Worm (Caenorhabditis elegans) whole organism, young adult: ENCODE data around the gene lias-1.

Experiments used
- F10E7.11 ChIP-seq: sonication (generic microtip); optimal IDR thresholded peaks from 2 replicates; lab custom pipeline; 2017; ENCODE audit warnings: mild to moderate bottlenecking, missing genetic modification characterization, moderate library complexity, missing compliant biosample characterization
- F37B4.10 ChIP-seq: fragments of 200-800 bp; sonication (Bioruptor generic); IDR thresholded peaks from 2 replicates; pipeline ENCODE4 v1.3.6; 2022; ENCODE audit warnings: missing genetic modification characterization, missing compliant biosample characterization
- F49E8.2 ChIP-seq: sonication (generic microtip); optimal IDR thresholded peaks from 3 replicates; lab custom pipeline; 2017; ENCODE audit warnings: missing genetic modification characterization, mild to moderate bottlenecking, missing compliant biosample characterization, antibody characterized with exemption, moderate library complexity; ENCODE audit not compliant: insufficient read depth
- F52B5.7 ChIP-seq: sonication (generic microtip); optimal IDR thresholded peaks from 2 replicates; lab custom pipeline; 2016; ENCODE audit warnings: mild to moderate bottlenecking, missing genetic modification characterization, missing compliant biosample characterization
- F57A8.1 ChIP-seq: fragments of 200-800 bp; sonication (Bioruptor generic); optimal IDR thresholded peaks from 2 replicates; lab custom pipeline; 2018; ENCODE audit warnings: mild to moderate bottlenecking, missing genetic modification characterization, moderate library complexity, missing compliant biosample characterization
- K12H6.12 ChIP-seq: fragments of 200-800 bp; sonication (Bioruptor generic); optimal IDR thresholded peaks from 2 replicates; lab custom pipeline; 2018; ENCODE audit warnings: mild to moderate bottlenecking, missing genetic modification characterization, missing compliant biosample characterization
- Y56A3A.18 ChIP-seq: fragments of 200-800 bp; sonication (Bioruptor generic); IDR thresholded peaks from 2 replicates; pipeline ENCODE4 v1.3.6; 2022; ENCODE audit warnings: missing genetic modification reagents, missing genetic modification characterization, missing compliant biosample characterization
- ZK185.1 ChIP-seq: sonication (generic microtip); optimal IDR thresholded peaks from 2 replicates; lab custom pipeline; 2016; ENCODE audit warnings: mild to moderate bottlenecking, missing genetic modification characterization, missing compliant biosample characterization; ENCODE audit not compliant: poor library complexity, severe bottlenecking
- aptf-3 ChIP-seq: fragments of 200-800 bp; sonication (Bioruptor generic); IDR thresholded peaks from 2 replicates; pipeline ENCODE4 v1.3.6; 2022; ENCODE audit warnings: missing genetic modification characterization, missing compliant biosample characterization
- attf-3 ChIP-seq: fragments of 200-800 bp; sonication (Bioruptor generic); conservative IDR thresholded peaks from 2 replicates; pipeline ENCODE4 v1.3.6; 2022; ENCODE audit warnings: missing genetic modification reagents, missing genetic modification characterization, missing compliant biosample characterization
- ceh-100 ChIP-seq: fragments of 200-800 bp; sonication (Bioruptor generic); IDR thresholded peaks from 2 replicates; pipeline ENCODE4 v1.3.6; 2022; ENCODE audit warnings: missing genetic modification reagents, missing genetic modification characterization, missing compliant biosample characterization
- ceh-40 ChIP-seq: fragments of 200-800 bp; sonication (Bioruptor generic); IDR thresholded peaks from 2 replicates; pipeline ENCODE4 v1.3.6; 2022; ENCODE audit warnings: missing genetic modification characterization, missing compliant biosample characterization
- ceh-58 ChIP-seq: fragments of 200-800 bp; sonication (Bioruptor generic); IDR thresholded peaks from 2 replicates; pipeline ENCODE4 v1.3.6; 2022; ENCODE audit warnings: missing genetic modification characterization, missing compliant biosample characterization
- ceh-79 ChIP-seq: sonication (generic microtip); optimal IDR thresholded peaks from 2 replicates; lab custom pipeline; 2017; ENCODE audit warnings: mild to moderate bottlenecking, missing genetic modification characterization, missing compliant biosample characterization
- ceh-91 ChIP-seq: fragments of 200-800 bp; sonication (Bioruptor generic); IDR thresholded peaks from 2 replicates; pipeline ENCODE4 v1.3.6; 2022; ENCODE audit warnings: missing genetic modification reagents, missing genetic modification characterization, missing compliant biosample characterization
- chd-7 ChIP-seq: sonication (generic microtip); optimal IDR thresholded peaks from 2 replicates; lab custom pipeline; 2016; ENCODE audit warnings: mild to moderate bottlenecking, missing genetic modification characterization, moderate library complexity, missing compliant biosample characterization
- dpff-1 ChIP-seq: sonication (generic microtip); optimal IDR thresholded peaks from 2 replicates; lab custom pipeline; 2017; ENCODE audit warnings: mild to moderate bottlenecking, missing genetic modification characterization, missing compliant biosample characterization
- egrh-3 ChIP-seq: fragments of 200-800 bp; sonication (Bioruptor generic); IDR thresholded peaks from 2 replicates; pipeline ENCODE4 v1.3.6; 2022; ENCODE audit warnings: missing genetic modification reagents, missing genetic modification characterization, missing compliant biosample characterization
- gei-17 ChIP-seq: fragments of 200-800 bp; sonication (Bioruptor generic); optimal IDR thresholded peaks from 2 replicates; lab custom pipeline; 2018; ENCODE audit warnings: mild to moderate bottlenecking, missing genetic modification characterization, missing compliant biosample characterization
- him-1 ChIP-seq: sonication (generic microtip); optimal IDR thresholded peaks from 2 replicates; lab custom pipeline; 2016; ENCODE audit warnings: missing genotype, missing genetic modification reagents, missing genetic modification characterization, missing compliant biosample characterization
- hlh-12 ChIP-seq: sonication (generic microtip); optimal IDR thresholded peaks from 2 replicates; lab custom pipeline; 2016; ENCODE audit warnings: missing genetic modification characterization, missing compliant biosample characterization
- hmg-1.2 ChIP-seq: fragments of 200-800 bp; sonication (Bioruptor generic); IDR thresholded peaks from 2 replicates; pipeline ENCODE4 v1.3.6; 2022; ENCODE audit warnings: missing genetic modification reagents, missing genetic modification characterization, missing compliant biosample characterization
- hmg-20 ChIP-seq: fragments of 200-800 bp; sonication (Bioruptor generic); IDR thresholded peaks from 2 replicates; pipeline ENCODE4 v1.3.6; 2022; ENCODE audit warnings: missing genetic modification reagents, missing genetic modification characterization, missing compliant biosample characterization
- hsf-1 ChIP-seq: fragments of 200-800 bp; sonication (Bioruptor generic); IDR thresholded peaks from 2 replicates; pipeline ENCODE4 v1.3.6; 2022; ENCODE audit warnings: missing genetic modification reagents, missing genetic modification characterization, missing compliant biosample characterization
- lag-1 ChIP-seq: fragments of 200-800 bp; sonication (Bioruptor generic); IDR thresholded peaks from 2 replicates; pipeline ENCODE4 v1.3.6; 2022; ENCODE audit warnings: missing genetic modification reagents, missing genetic modification characterization, missing compliant biosample characterization
- lin-26 ChIP-seq: fragments of 200-800 bp; sonication (Bioruptor generic); IDR thresholded peaks from 2 replicates; pipeline ENCODE4 v1.3.6; 2022; ENCODE audit warnings: missing genetic modification reagents, missing genetic modification characterization, missing compliant biosample characterization
- lin-40 ChIP-seq: sonication (generic microtip); optimal IDR thresholded peaks from 2 replicates; lab custom pipeline; 2016; ENCODE audit warnings: missing genetic modification characterization, mild to moderate bottlenecking, missing compliant biosample characterization, missing genotype, missing genetic modification reagents
- lsl-1 ChIP-seq: fragments of 200-800 bp; sonication (Bioruptor generic); optimal IDR thresholded peaks from 2 replicates; lab custom pipeline; 2018; ENCODE audit warnings: mild to moderate bottlenecking, missing genetic modification characterization, moderate library complexity, missing compliant biosample characterization
- madf-10 ChIP-seq: sonication (generic microtip); optimal IDR thresholded peaks from 2 replicates; lab custom pipeline; 2016; ENCODE audit warnings: mild to moderate bottlenecking, missing genetic modification characterization, missing compliant biosample characterization
- madf-6 ChIP-seq: fragments of 200-800 bp; sonication (Bioruptor generic); IDR thresholded peaks from 2 replicates; pipeline ENCODE4 v1.3.6; 2022; ENCODE audit warnings: missing genetic modification reagents, missing genetic modification characterization, missing compliant biosample characterization
- mes-4 ChIP-seq: sonication (generic microtip); optimal IDR thresholded peaks from 2 replicates; lab custom pipeline; 2016; ENCODE audit warnings: missing genotype, missing genetic modification characterization, missing compliant biosample characterization
- mxl-1 ChIP-seq: sonication (generic microtip); optimal IDR thresholded peaks from 2 replicates; lab custom pipeline; 2016; ENCODE audit warnings: missing genetic modification characterization, missing compliant biosample characterization
- nfya-1 ChIP-seq: sonication (generic microtip); optimal IDR thresholded peaks from 2 replicates; lab custom pipeline; 2017; ENCODE audit warnings: antibody characterized with exemption, missing compliant biosample characterization, missing genetic modification characterization, borderline replicate concordance; ENCODE audit not compliant: insufficient read depth
- nhr-179 ChIP-seq: sonication (generic microtip); optimal IDR thresholded peaks from 2 replicates; lab custom pipeline; 2016; ENCODE audit warnings: mild to moderate bottlenecking, missing genetic modification characterization, missing compliant biosample characterization
- nhr-27 ChIP-seq: fragments of 200-800 bp; sonication (Bioruptor generic); optimal IDR thresholded peaks from 2 replicates; lab custom pipeline; 2018; ENCODE audit warnings: mild to moderate bottlenecking, missing genetic modification characterization, moderate library complexity, missing compliant biosample characterization
- pha-4 ChIP-seq: fragments of 150-350 bp; sonication (generic microtip); optimal IDR thresholded peaks from 2 replicates; lab custom pipeline; 2014; ENCODE audit warnings: missing biosample characterization, missing genetic modification reagents, missing genetic modification characterization
- rcor-1 ChIP-seq: fragments of 200-800 bp; sonication (Bioruptor generic); IDR thresholded peaks from 2 replicates; pipeline ENCODE4 v1.3.6; 2022; ENCODE audit warnings: missing genetic modification reagents, missing genetic modification characterization, missing compliant biosample characterization
- rec-8 ChIP-seq, 2 experiments: sonication (generic microtip); optimal IDR thresholded peaks; 2 replicates each; lab custom pipeline; 2016; ENCODE audit warnings: mild to moderate bottlenecking in 2 of 2, missing genetic modification characterization in 2 of 2, missing genetic modification reagents in 2 of 2, missing genotype in 2 of 2, missing biosample characterization in 1 of 2, missing compliant biosample characterization in 1 of 2, moderate library complexity in 1 of 2
- repo-1 ChIP-seq: sonication (generic microtip); optimal IDR thresholded peaks from 2 replicates; lab custom pipeline; 2017; ENCODE audit warnings: mild to moderate bottlenecking, missing genetic modification characterization, missing compliant biosample characterization
- sea-2 ChIP-seq: fragments of 200-800 bp; sonication (Bioruptor generic); IDR thresholded peaks from 2 replicates; pipeline ENCODE4 v1.3.6; 2022; ENCODE audit warnings: missing genetic modification characterization, missing compliant biosample characterization
- snpc-3.4 ChIP-seq: sonication (generic microtip); optimal IDR thresholded peaks from 2 replicates; lab custom pipeline; 2017; ENCODE audit warnings: missing genetic modification characterization, mild to moderate bottlenecking, missing compliant biosample characterization, antibody characterized with exemption, moderate library complexity, missing genotype, missing genetic modification reagents
- somi-1 ChIP-seq: fragments of 200-800 bp; sonication (Bioruptor generic); optimal IDR thresholded peaks from 2 replicates; lab custom pipeline; 2018; ENCODE audit warnings: mild to moderate bottlenecking, missing genetic modification characterization, missing compliant biosample characterization
- tbp1 ChIP-seq: fragments of 200-800 bp; sonication (Bioruptor generic); optimal IDR thresholded peaks from 2 replicates; lab custom pipeline; 2018; ENCODE audit warnings: mild to moderate bottlenecking, missing genetic modification characterization, missing compliant biosample characterization
- unc-130 ChIP-seq: sonication (generic microtip); optimal IDR thresholded peaks from 2 replicates; lab custom pipeline; 2016; ENCODE audit warnings: missing genetic modification reagents, missing genetic modification characterization, missing compliant biosample characterization
- xnd-1 ChIP-seq: sonication (generic microtip); optimal IDR thresholded peaks from 2 replicates; lab custom pipeline; 2016; ENCODE audit warnings: missing genotype, missing genetic modification reagents, missing genetic modification characterization, missing compliant biosample characterization
- zfh-2 ChIP-seq: fragments of 200-800 bp; sonication (Bioruptor generic); conservative IDR thresholded peaks from 2 replicates; pipeline ENCODE4 v1.3.6; 2022; ENCODE audit warnings: missing genetic modification reagents, missing genetic modification characterization, missing compliant biosample characterization
- ztf-18 ChIP-seq: sonication (generic microtip); optimal IDR thresholded peaks from 2 replicates; lab custom pipeline; 2016; ENCODE audit warnings: missing genotype, mild to moderate bottlenecking, missing genetic modification characterization, missing compliant biosample characterization
- ztf-22 ChIP-seq: fragments of 200-800 bp; sonication (Bioruptor generic); optimal IDR thresholded peaks from 2 replicates; lab custom pipeline; 2018; ENCODE audit warnings: mild to moderate bottlenecking, missing genetic modification characterization, moderate library complexity, missing compliant biosample characterization
- ztf-25 ChIP-seq: fragments of 200-800 bp; sonication (Bioruptor generic); IDR thresholded peaks from 2 replicates; pipeline ENCODE4 v1.3.6; 2022; ENCODE audit warnings: missing genetic modification reagents, missing genetic modification characterization, missing compliant biosample characterization

Gene lias-1

ce11 chrIII:3456226-3456625 is 48.7 kb downstream of the lias-1 start (continued):
- TF ChIP-seq chd-7: peak; percentile 88
- TF ChIP-seq F49E8.2 (tag; lab: Kevin White, UChicago): peak; percentile 83
- peak; percentile 57 for TF ChIP-seq unc-130 (GFP tag; lab: Kevin White, UChicago)
- TF ChIP-seq ceh-91 (GFP tag; lab: Robert Waterston, UW): peak; percentile 93
- TF ChIP-seq somi-1 (GFP tag; lab: Kevin White, UChicago): peak; percentile 96
- TF ChIP-seq egrh-3: no peak
- 0 out of 2 replicates have a peak, but pooled peaks have one; percentile 18 for TF ChIP-seq lag-1
- peak; percentile 89 for TF ChIP-seq madf-10
- TF ChIP-seq attf-3 (GFP tag; lab: Robert Waterston, UW): peak; percentile 83
- TF ChIP-seq F57A8.1 (GFP tag; lab: Kevin White, UChicago): no peak
- TF ChIP-seq ZK185.1 (tag; lab: Kevin White, UChicago): peak; percentile 95
- TF ChIP-seq tbp1: peak; percentile 77
- peak; percentile 36 for TF ChIP-seq xnd-1 (tag; lab: Kevin White, UChicago)
- peak; percentile 80; the same call in 1 of the 2 replicates for TF ChIP-seq F37B4.10 (GFP tag; lab: Robert Waterston, UW)
- TF ChIP-seq lin-26: peak; percentile 25; the same call in 1 of the 2 replicates
- TF ChIP-seq hmg-20 (GFP tag; lab: Robert Waterston, UW): peak; percentile 80
- peak; percentile 90 for TF ChIP-seq him-1
- TF ChIP-seq aptf-3 (GFP tag; lab: Robert Waterston, UW): no peak
- TF ChIP-seq nhr-179 (tag; lab: Kevin White, UChicago): no peak
- peak; percentile 91 for TF ChIP-seq ceh-100
- TF ChIP-seq ceh-58 (GFP tag; lab: Robert Waterston, UW): no peak
- no peak for TF ChIP-seq nhr-27 (tag; lab: Kevin White, UChicago)
- no peak for TF ChIP-seq nfya-1
- TF ChIP-seq pha-4 (tag; lab: Kevin White, UChicago): peak; percentile 96
- TF ChIP-seq rcor-1 (GFP tag; lab: Robert Waterston, UW): peak; percentile 93
- peak; percentile 99 for TF ChIP-seq lin-40 (tag; lab: Kevin White, UChicago)
- TF ChIP-seq snpc-3.4 (tag; lab: Kevin White, UChicago): peak; percentile 75
- no peak for TF ChIP-seq dpff-1 (tag; lab: Kevin White, UChicago)
- TF ChIP-seq F10E7.11 (tag; lab: Kevin White, UChicago): peak; percentile 77
- peak; percentile 78 for TF ChIP-seq gei-17
- TF ChIP-seq hmg-1.2 (GFP tag; lab: Robert Waterston, UW): peak; percentile 99
- TF ChIP-seq ceh-40 (GFP tag; lab: Robert Waterston, UW): no peak
- peak; percentile 38 for TF ChIP-seq F52B5.7 (tag; lab: Kevin White, UChicago)
- TF ChIP-seq rec-8 (tag; optimal IDR thresholded peaks at IDR 0.05; lab: Kevin White, UChicago): no peak
- peak; percentile 73 for TF ChIP-seq hsf-1
- TF ChIP-seq ztf-18 (tag; lab: Kevin White, UChicago): peak; percentile 91
- TF ChIP-seq ztf-25: no peak
- TF ChIP-seq ceh-79 (tag; lab: Kevin White, UChicago): peak; percentile 63
- no peak for TF ChIP-seq mxl-1 (tag; lab: Kevin White, UChicago)
- TF ChIP-seq Y56A3A.18 (GFP tag; lab: Robert Waterston, UW): peak; percentile 74; the same call in 1 of the 2 replicates
- no peak for TF ChIP-seq zfh-2
- TF ChIP-seq repo-1 (tag; lab: Kevin White, UChicago): peak; percentile 92
- peak; percentile 91 for TF ChIP-seq lsl-1
- TF ChIP-seq K12H6.12 (tag; lab: Kevin White, UChicago): peak; percentile 94
- TF ChIP-seq ztf-22: peak; percentile 60
- no peak for TF ChIP-seq mes-4 (tag; lab: Kevin White, UChicago)
- TF ChIP-seq madf-6 (GFP tag; lab: Robert Waterston, UW): peak; percentile 87
- 0 out of 2 replicates have a peak, but pooled peaks have one; percentile 65 for TF ChIP-seq sea-2
- TF ChIP-seq hlh-12 (tag; lab: Kevin White, UChicago): no peak
